Worm (Caenorhabditis elegans) whole organism, L4/young adult: Measurements from ENCODE around the gene mrck-1.
A peak's percentile ranks its signal among the peaks of the same experiment; 100 is the strongest.

Experiments used
- W03F9.2 ChIP-seq: fragments of 150-350 bp; optimal IDR thresholded peaks from 2 replicates; lab custom pipeline; 2014; ENCODE audit warnings: missing biosample characterization, missing genetic modification characterization
- dao-5 ChIP-seq: sonication (generic microtip); optimal IDR thresholded peaks from 2 replicates; lab custom pipeline; 2016; ENCODE audit warnings: missing genotype, missing genetic modification characterization, moderate library complexity, missing compliant biosample characterization
- him-1 ChIP-seq: sonication (generic microtip); optimal IDR thresholded peaks from 2 replicates; lab custom pipeline; 2016; ENCODE audit warnings: missing genotype, missing genetic modification reagents, missing genetic modification characterization, missing compliant biosample characterization

Gene mrck-1

ce11 chrV:6244631-6245030 is 22.5 kb downstream of the mrck-1 start:
- peak; percentile 28 for TF ChIP-seq him-1
- no peak for TF ChIP-seq dao-5 (tag; lab: Kevin White, UChicago)

DNA sequence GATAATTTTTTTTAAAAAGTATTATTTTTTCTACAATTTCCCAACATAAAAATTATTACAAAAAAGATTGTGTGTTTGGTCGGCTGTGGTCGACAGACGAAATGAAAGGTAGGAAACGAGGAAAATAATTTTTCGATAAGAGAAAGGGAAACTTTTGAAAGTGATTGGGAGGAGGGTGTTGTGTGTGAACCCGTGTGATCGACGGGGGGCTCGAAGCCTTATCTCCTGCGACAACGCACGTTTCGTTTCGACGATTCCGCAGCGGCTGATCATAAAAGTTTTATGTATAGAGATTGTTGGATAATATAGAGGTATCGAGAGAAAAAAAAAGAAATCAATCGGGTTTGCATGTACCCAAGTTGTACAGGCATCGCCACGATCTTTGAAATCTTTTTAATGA is 23.8 kb downstream of the mrck-1 start:
- TF ChIP-seq W03F9.2 (tag; lab: Kevin White, UChicago) = no peak
- no peak for TF ChIP-seq him-1
- TF ChIP-seq dao-5 (tag; lab: Kevin White, UChicago) = no peak

DNA sequence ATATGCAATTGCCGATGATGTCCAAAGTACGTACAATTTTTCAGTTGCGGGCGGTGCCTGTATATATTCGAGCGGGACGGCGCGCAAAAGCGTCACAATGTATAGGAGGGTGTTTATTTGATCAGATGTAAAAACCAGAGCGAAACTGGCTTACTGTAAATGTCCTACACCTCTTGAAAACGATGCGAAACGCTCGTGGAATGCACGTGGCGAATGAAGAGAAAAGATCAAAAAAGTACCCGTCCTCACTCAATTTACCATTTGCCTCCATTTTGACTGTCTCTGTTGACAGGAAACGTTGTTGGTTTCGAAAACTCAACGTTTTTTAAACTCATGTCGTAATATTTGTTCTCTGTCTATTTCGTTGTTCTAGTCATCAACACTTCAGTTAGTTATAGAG is 26.4 kb downstream of the mrck-1 start:
- TF ChIP-seq him-1 (no peak), W03F9.2 (tag; lab: Kevin White, UChicago) (peak; percentile 21)

DNA sequence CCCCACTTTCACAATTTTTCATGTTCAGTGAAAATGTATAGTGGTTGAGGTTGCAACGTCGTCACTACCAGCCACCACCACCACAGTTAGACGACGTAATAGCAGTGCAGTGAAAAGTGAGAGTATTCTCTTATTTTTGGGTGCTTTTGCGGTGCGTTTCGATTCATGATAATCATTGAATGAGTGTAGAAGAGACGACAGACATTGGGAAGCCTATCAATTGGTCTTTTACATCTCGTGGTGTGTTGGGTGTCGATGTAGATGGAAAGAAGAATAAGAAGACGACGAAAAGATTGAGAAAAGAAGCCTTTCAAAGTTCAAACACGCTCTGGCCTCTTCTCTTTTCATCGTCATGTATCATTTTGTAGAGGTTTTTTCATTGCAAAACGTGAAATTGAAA is 27.2 kb downstream of the mrck-1 start:
- TF ChIP-seq dao-5 (tag; lab: Kevin White, UChicago) = no peak

DNA sequence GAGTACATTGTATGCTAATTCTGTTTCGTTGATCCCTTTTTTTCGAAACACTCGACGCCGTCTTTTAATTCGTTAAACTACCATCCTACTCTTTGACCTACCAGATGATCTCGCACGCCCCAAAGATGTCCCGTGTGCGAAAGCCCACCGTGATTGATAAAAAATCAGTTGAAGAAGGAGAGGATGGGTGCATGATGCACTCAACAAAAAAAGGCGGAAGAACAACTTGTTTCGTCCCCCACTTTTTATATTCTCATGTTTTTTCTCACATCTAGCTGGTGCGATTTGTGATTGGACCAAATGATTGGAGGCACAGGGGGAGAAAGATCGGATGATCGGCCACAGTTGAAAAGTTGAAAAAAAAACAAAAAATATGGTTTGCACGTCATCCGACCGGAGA is 28.7 kb downstream of the mrck-1 start:
- TF ChIP-seq him-1 (no peak), W03F9.2 (tag; lab: Kevin White, UChicago) (no peak), dao-5 (tag; lab: Kevin White, UChicago) (no peak)

DNA sequence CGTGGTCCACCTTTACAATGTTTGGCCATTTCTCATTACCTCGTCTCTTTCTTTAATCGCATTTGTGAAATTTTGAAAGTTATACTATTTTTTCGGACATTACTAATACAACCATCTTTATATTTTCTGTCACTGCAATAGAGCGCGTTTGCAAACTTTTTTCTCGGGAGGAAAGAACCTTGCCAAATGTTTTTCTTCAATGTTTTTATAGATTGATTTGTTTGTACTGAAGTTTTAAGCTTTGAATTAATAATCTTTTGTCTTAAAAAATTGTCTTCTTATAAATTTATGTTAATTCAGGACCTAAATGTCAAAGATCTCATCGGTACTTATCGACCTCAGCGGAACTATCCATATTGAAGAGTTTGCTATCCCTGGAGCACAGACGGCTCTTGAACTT is 32.2 kb downstream of the mrck-1 start, which contains the start of gene K08B12.3:
K08B12.3 (plus strand) TSS at position 301 of the 400 bp plus-strand sequence.
- TF ChIP-seq dao-5 (tag; lab: Kevin White, UChicago) (no peak), W03F9.2 (tag; lab: Kevin White, UChicago) (no peak), him-1 (no peak)

- TF ChIP-seq W03F9.2 (tag; lab: Kevin White, UChicago) (no peak), him-1 (no peak), dao-5 (tag; lab: Kevin White, UChicago) (no peak)
Observed at ce11 chrV:6233952-6234351, 33.1 kb downstream of the mrck-1 start.

DNA sequence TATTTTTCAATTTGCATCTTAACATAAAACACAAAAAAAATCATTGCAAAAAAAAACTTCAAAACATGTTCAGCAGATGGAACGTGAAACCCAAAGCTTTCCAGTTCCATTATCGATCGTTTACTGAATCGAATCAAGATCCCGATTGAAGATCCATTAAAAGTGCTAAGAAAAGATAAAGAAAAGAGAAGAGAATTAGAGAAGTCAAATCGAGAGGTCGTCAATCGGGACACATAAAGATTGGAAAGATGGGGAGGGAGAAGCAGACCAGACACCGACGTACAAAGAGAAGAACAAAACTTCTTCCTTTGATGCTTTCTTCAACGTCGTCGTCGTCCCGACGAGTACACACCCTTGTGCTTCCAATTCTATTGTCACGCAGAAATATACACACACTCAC is 34.2 kb downstream of the mrck-1 start:
- TF ChIP-seq dao-5 (tag; lab: Kevin White, UChicago) (no peak), him-1 (peak; percentile 10)

ce11 chrV:6231902-6232340 is 35.2 kb downstream of the mrck-1 start:
- TF ChIP-seq dao-5 (tag; lab: Kevin White, UChicago) = no peak
- no peak for TF ChIP-seq him-1
- no peak for TF ChIP-seq W03F9.2 (tag; lab: Kevin White, UChicago)

DNA sequence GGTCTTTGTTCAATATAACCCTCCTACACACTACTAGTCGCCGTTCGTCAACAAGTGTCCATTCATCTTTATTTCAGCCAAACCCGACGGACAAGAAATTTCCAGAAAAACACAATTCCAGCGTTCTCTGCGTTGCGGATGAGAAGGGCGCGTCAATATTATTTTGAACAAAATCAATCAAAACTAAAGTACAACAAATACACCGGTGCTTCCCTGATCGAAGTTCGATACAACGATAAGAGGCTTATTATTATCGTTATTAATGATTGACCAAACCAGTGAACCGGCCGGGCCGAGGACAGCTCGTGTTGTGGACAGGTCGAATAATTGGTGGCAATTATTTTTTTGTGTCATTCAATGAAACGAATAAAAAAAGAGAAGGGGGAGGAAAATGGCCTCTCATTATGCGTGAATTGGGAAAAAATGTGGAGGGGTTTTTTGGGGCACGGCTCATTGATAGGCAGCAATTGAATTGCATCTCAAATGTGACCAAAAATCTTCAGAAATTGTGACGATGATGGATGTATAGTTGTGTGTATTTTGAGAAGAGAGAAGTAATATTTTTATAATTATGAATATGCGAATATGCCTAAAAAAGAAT is 36.4 kb downstream of the mrck-1 start:
- TF ChIP-seq dao-5 (tag; lab: Kevin White, UChicago) (no peak), W03F9.2 (tag; lab: Kevin White, UChicago) (no peak), him-1 (no peak)

DNA sequence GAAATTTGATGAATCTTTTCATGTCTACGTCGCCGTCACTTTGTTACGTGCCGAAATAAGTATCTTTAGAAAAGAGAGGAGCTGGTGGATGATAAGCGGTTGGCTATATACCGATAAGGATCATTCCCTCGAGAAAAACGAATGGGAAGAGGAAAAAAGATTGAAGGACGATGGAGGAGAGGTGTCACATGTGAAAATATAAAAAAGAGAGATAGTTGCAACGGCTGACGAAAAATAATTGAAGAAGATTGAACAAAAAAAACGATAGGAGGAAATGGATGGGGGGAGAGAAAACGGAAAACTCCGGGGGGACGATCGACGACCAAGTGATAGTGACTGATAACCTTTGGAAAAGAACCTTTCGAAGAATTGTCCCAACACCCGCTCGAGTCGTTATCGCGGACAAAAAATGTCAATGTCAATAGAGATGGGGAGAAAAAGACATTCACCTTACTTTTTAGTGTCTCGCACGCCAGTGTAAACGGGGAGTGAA is 37.6 kb downstream of the mrck-1 start:
- TF ChIP-seq W03F9.2 (tag; lab: Kevin White, UChicago) = no peak
- no peak for TF ChIP-seq dao-5 (tag; lab: Kevin White, UChicago)
- TF ChIP-seq him-1 = no peak

- TF ChIP-seq W03F9.2 (tag; lab: Kevin White, UChicago) = no peak
- no peak for TF ChIP-seq dao-5 (tag; lab: Kevin White, UChicago)
- no peak for TF ChIP-seq him-1
Observed at ce11 chrV:6228920-6229456, 38.1 kb downstream of the mrck-1 start.

DNA sequence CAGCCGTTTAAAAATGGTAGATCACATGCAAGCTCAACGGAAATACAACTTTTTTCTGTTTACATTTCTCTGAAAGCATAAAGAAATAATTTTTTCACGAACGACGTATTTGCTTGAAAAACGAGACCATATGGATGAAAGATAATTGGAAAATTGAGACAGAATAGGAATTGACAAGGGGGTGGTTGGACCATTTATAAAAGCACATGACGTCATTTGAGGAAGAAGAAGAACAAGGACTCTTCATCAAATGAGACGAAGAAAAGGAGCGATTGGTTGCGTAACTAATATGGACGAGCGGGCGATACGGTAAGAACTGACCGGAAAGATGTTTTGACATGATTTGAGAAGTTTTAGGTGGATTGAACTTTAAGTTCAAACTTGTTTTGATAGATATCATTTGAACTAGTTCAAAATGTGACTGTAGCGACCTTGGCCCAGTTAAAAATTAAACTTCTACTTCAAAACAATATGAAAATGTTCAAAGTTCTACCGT is 38.6 kb downstream of the mrck-1 start:
- TF ChIP-seq him-1 = no peak
- TF ChIP-seq dao-5 (tag; lab: Kevin White, UChicago) = no peak
- TF ChIP-seq W03F9.2 (tag; lab: Kevin White, UChicago) = no peak

DNA sequence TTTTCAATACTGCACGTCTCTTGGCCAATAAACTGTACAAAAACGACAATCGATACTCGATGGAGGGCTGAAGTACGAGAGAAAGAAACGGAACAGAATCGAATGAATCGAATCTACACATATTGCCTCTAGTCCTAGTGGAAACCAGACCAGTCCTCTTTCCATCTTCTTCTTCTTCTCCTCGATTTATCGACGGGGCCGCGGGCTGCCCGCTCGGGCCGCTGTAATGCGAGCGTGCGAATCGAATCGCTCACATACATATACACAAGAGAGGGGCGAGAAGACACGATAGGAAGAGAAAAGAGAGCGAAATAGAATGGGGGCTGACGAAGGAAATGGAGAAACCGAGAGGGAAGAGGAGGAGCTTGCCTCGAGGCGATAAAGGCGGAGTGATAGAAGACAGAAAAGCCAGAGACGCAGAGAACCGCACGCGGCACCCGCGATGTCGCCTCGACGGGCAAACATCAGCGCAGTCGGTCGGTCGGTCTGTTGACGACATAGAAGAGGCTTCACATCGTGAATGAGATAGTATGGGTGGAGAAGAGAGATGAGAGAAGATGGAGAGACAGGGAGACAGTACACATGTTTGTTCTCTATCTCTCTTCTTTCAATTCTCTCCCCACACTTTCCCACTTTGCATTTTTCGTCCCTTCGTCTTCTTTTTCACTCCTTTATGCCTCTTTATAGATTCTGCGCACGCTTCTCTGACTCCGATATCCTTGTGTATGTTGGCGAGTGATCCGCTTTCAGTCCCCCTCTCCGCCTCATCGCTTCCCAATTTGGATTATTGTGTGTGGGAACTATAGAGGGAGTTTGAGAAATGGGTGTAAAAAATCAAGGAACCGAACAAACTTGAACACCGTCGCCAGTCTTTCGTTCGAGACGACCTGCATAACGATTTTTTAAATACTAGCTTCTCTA is 39.5 kb downstream of the mrck-1 start:
- TF ChIP-seq W03F9.2 (tag; lab: Kevin White, UChicago) (peak; percentile 75), dao-5 (tag; lab: Kevin White, UChicago) (peak; percentile 5), him-1 (peak; percentile 90)
